Worm (Caenorhabditis elegans) whole organism, young adult: ENCODE measurements around the gene gst-5.
A peak's percentile ranks its signal among the peaks of the same experiment; 100 is the strongest.

Experiments used
- B0336.3 ChIP-seq: fragments of 200-800 bp; sonication (Bioruptor generic); IDR thresholded peaks from 2 replicates; pipeline ENCODE4 v1.3.6; 2022; ENCODE audit warnings: missing genetic modification characterization, missing compliant biosample characterization
- C06A6.2 ChIP-seq: fragments of 200-800 bp; sonication (Bioruptor generic); conservative IDR thresholded peaks from 2 replicates; pipeline ENCODE4 v1.3.6; 2022; ENCODE audit warnings: missing genetic modification characterization, missing compliant biosample characterization
- F52B5.7 ChIP-seq: sonication (generic microtip); optimal IDR thresholded peaks from 2 replicates; lab custom pipeline; 2016; ENCODE audit warnings: mild to moderate bottlenecking, missing genetic modification characterization, missing compliant biosample characterization
- F55B11.4 ChIP-seq: sonication (generic microtip); optimal IDR thresholded peaks from 2 replicates; lab custom pipeline; 2016; ENCODE audit warnings: missing compliant biosample characterization, missing genetic modification characterization, borderline replicate concordance; ENCODE audit not compliant: insufficient read depth
- cebp-2 ChIP-seq: fragments of 200-800 bp; sonication (Bioruptor generic); IDR thresholded peaks from 2 replicates; pipeline ENCODE4 v1.3.6; 2022; ENCODE audit warnings: missing genetic modification characterization, missing compliant biosample characterization
- ceh-91 ChIP-seq: fragments of 200-800 bp; sonication (Bioruptor generic); IDR thresholded peaks from 2 replicates; pipeline ENCODE4 v1.3.6; 2022; ENCODE audit warnings: missing genetic modification reagents, missing genetic modification characterization, missing compliant biosample characterization
- ekl-4 ChIP-seq: fragments of 200-800 bp; sonication (Bioruptor generic); IDR thresholded peaks from 2 replicates; pipeline ENCODE4 v1.3.6; 2022; ENCODE audit warnings: missing genetic modification reagents, missing genetic modification characterization, missing compliant biosample characterization
- hlh-26 ChIP-seq: fragments of 200-800 bp; sonication (Bioruptor generic); conservative IDR thresholded peaks from 2 replicates; pipeline ENCODE4 v1.3.6; 2022; ENCODE audit warnings: missing genetic modification reagents, missing genetic modification characterization, missing compliant biosample characterization
- lin-35 ChIP-seq, 3 experiments: fragments of 150-350 bp in 2 of 3; sonication (generic microtip) in 1 of 3; optimal IDR thresholded peaks; 2 replicates each; lab custom pipeline; 2014 to 2018; ENCODE audit warnings: missing biosample characterization in 3 of 3, missing genetic modification characterization in 3 of 3, missing genetic modification reagents in 3 of 3
- lir-1 ChIP-seq: fragments of 200-800 bp; sonication (Bioruptor generic); conservative IDR thresholded peaks from 2 replicates; pipeline ENCODE4 v1.3.6; 2022; ENCODE audit warnings: missing genetic modification reagents, missing genetic modification characterization, missing compliant biosample characterization
- lsl-1 ChIP-seq: fragments of 200-800 bp; sonication (Bioruptor generic); optimal IDR thresholded peaks from 2 replicates; lab custom pipeline; 2018; ENCODE audit warnings: mild to moderate bottlenecking, missing genetic modification characterization, moderate library complexity, missing compliant biosample characterization
- madf-8 ChIP-seq: fragments of 200-800 bp; sonication (Bioruptor generic); conservative IDR thresholded peaks from 2 replicates; pipeline ENCODE4 v1.3.6; 2022; ENCODE audit warnings: missing genetic modification reagents, missing genetic modification characterization, missing compliant biosample characterization
- mcd-1 ChIP-seq: fragments of 200-800 bp; sonication (Bioruptor generic); IDR thresholded peaks from 2 replicates; pipeline ENCODE4 v1.3.6; 2022; ENCODE audit warnings: missing genetic modification reagents, missing genetic modification characterization, missing compliant biosample characterization
- nfyb-1 ChIP-seq: fragments of 200-800 bp; sonication (Bioruptor generic); IDR thresholded peaks from 2 replicates; pipeline ENCODE4 v1.3.6; 2022; ENCODE audit warnings: missing genetic modification reagents, missing genetic modification characterization, missing compliant biosample characterization
- sptf-2 ChIP-seq: fragments of 200-800 bp; sonication (Bioruptor generic); optimal IDR thresholded peaks from 2 replicates; lab custom pipeline; 2018; ENCODE audit warnings: mild to moderate bottlenecking, missing genetic modification characterization, missing compliant biosample characterization
- zfh-2 ChIP-seq: fragments of 200-800 bp; sonication (Bioruptor generic); conservative IDR thresholded peaks from 2 replicates; pipeline ENCODE4 v1.3.6; 2022; ENCODE audit warnings: missing genetic modification reagents, missing genetic modification characterization, missing compliant biosample characterization

Gene gst-5

DNA sequence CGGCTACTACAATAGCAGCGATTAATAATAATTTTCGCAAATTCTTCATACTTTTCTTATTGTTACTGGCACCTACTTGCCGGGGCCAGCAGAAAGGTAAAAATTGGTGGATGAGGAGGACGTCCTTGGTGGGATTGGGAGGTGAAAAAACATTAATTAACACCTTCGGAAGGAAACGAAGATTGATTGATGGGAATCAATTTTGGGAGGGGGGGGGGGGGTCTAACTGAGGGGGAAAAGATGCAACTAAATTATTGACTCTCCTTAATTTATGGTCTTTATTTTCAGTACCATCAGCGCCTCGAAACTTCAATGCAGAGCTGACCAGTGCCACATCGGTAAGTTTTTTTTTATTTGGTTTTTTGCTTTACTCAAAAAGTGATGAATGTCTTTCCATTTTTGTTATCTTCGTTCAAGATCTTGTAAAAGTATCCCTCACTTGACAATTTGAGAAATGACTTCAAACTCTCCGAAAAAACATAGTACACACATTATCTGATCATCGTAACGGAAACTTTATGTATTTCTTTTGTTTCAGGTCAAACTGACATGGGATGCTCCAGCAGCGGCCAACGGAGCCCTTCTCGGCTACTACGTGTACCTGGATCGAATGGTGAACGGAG, 43.6 kb downstream of the gst-5 start (continued):
- no peak for TF ChIP-seq F55B11.4 (tag; lab: Kevin White, UChicago)
- no peak for TF ChIP-seq ceh-91
- TF ChIP-seq ekl-4 (GFP tag; lab: Robert Waterston, UW): no peak
- no peak for TF ChIP-seq C06A6.2

DNA sequence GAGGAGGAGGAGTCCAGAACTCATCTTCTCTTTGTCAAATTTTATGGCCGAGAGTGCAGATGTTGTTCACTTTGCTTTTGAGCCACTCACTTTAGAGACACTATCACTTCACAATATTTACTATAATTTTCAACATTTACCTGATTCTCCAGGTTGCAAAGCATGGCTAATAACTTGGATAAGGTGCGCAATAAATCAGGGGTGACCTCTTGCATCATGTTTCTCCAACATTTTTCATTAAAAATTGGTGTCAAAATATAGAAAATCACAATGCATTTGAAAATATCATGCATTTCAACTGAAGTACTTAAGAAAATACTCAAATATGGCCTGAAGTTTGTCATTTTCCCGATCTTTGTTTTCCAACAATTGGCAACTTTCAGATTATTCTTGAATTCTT, 45.4 kb downstream of the gst-5 start:
- TF ChIP-seq nfyb-1 (no peak), lsl-1 (GFP tag; lab: Kevin White, UChicago) (no peak), hlh-26 (GFP tag; lab: Robert Waterston, UW) (no peak), cebp-2 (GFP tag; lab: Robert Waterston, UW) (no peak), madf-8 (GFP tag; lab: Robert Waterston, UW) (no peak), lin-35 (GFP tag; optimal IDR thresholded peaks at IDR 0.05; lab: Kevin White, UChicago) (no peak)

ce11 chrII:10999109-10999508, 49.0 kb downstream of the gst-5 start:
- TF ChIP-seq nfyb-1 (no peak), B0336.3 (GFP tag; lab: Robert Waterston, UW) (no peak), mcd-1 (GFP tag; lab: Robert Waterston, UW) (0 out of 2 replicates have a peak, but pooled peaks have one; percentile 9), lir-1 (no peak), zfh-2 (no peak), F52B5.7 (tag; lab: Kevin White, UChicago) (no peak), sptf-2 (no peak)
